Fruit fly (Drosophila melanogaster) whole organism, wandering third instar larva: ENCODE data around the gene Atg12.

ENCODE experiments used
- Hnf4 ChIP-seq: fragments of 200-800 bp; sonication (Bioruptor generic); optimal IDR thresholded peaks from 2 replicates; lab custom pipeline; 2016; ENCODE audit warnings: missing biosample characterization, mild to moderate bottlenecking, missing genetic modification characterization
- Myc ChIP-seq: fragments of >200 bp; optimal IDR thresholded peaks from 2 replicates; lab custom pipeline; 2017
- br ChIP-seq: fragments of 200-800 bp; sonication (Bioruptor generic); optimal IDR thresholded peaks from 2 replicates; lab custom pipeline; 2016; ENCODE audit warnings: missing biosample characterization, missing genetic modification characterization
- dmrt93B ChIP-seq: fragments of 200-800 bp; sonication (Bioruptor generic); optimal IDR thresholded peaks from 2 replicates; lab custom pipeline; 2018; ENCODE audit warnings: missing biosample characterization, mild to moderate bottlenecking, missing genetic modification characterization
- h ChIP-seq: fragments of 200-800 bp; sonication (Bioruptor generic); optimal IDR thresholded peaks from 3 replicates; lab custom pipeline; 2016; ENCODE audit warnings: missing biosample characterization, mild to moderate bottlenecking, missing genetic modification characterization
- pan ChIP-seq: fragments of >200 bp; optimal IDR thresholded peaks from 2 replicates; lab custom pipeline; 2017
- usp ChIP-seq: fragments of >200 bp; optimal IDR thresholded peaks from 2 replicates; lab custom pipeline; 2017; ENCODE audit warnings: missing biosample characterization, missing genetic modification characterization

DNA sequence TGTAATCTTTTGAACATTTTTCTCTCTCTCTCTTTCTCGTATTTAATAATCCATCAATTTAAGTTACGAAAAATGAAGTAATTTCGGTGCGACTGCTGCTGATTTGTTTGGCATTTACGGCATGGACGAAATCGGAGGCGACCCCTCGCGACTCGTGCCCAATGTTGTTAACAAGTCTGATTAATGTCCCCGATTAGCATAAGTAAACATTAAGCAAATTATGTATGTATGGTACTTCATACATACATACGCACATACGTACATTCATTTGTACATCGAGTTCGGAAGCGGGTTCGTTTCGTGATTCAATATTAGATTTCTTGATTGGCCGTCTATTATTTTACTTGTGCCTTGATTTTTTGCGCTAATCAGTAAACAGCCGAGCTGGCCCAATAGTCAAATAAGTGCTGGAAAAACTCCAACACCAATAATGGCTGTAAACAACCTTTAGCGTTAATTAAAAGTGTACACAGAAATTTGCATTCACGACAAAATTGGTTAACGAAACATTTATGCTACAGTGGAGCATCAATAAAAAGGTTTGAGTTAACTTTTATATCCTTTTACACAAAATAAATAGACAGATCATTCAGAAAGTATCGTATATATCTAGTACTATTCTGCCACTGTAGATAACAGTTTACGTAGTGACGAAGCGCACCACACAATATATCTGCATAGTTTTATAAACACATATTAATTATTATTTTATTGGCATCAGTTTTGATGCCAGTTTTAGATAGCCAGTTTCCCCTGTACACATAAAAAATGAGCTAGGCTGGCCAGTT, 45.7 kb upstream of the Atg12 start:
- TF ChIP-seq h (GFP tag; lab: Kevin White, UChicago) (no peak), pan (lab: Kevin White, UChicago) (no peak), dmrt93B (GFP tag; lab: Kevin White, UChicago) (no peak), Myc (lab: Kevin White, UChicago) (no peak), usp (GFP tag; lab: Kevin White, UChicago) (no peak), Hnf4 (GFP tag; lab: Kevin White, UChicago) (no peak), br (GFP tag; lab: Kevin White, UChicago) (no peak)
